Fruit fly (Drosophila melanogaster): ENCODE measurements around the gene Pi4KIIalpha.

Pi4KIIalpha gene

dm6 chr3R:5550452-5550851 lies 13.0 kb downstream of the Pi4KIIalpha start:
- TF ChIP-seq bab1 (GFP tag; optimal IDR thresholded peaks at IDR 0.05) = peak; percentile 13
- TF ChIP-seq CG33017 (tag; optimal IDR thresholded peaks at IDR 0.05) = no peak

dm6 chr3R:5547464-5547943 lies 15.9 kb downstream of the Pi4KIIalpha start, which contains the start of gene CG2519:
Gene CG2519, minus strand, starts transcription at chr3R:5547775.
- TF ChIP-seq CG14711 (tag; optimal IDR thresholded peaks at IDR 0.05) = peak; percentile 37
- no peak for TF ChIP-seq kay (GFP tag; ENCODE audit: borderline replicate concordance)
- peak; percentile 70 for TF ChIP-seq cic (GFP tag; optimal IDR thresholded peaks at IDR 0.05)
- TF ChIP-seq bab1 (GFP tag; optimal IDR thresholded peaks at IDR 0.05) = peak; percentile 76
- TF ChIP-seq Mnt (GFP tag; optimal IDR thresholded peaks at IDR 0.05) = peak; percentile 65
- no peak for TF ChIP-seq Clk (GFP tag; optimal IDR thresholded peaks at IDR 0.05)
- TF ChIP-seq CG1620 (GFP tag; optimal IDR thresholded peaks at IDR 0.05) = peak; percentile 27
- TF ChIP-seq CG7101 (tag; optimal IDR thresholded peaks at IDR 0.05) = peak; percentile 50
- TF ChIP-seq CG11617 (GFP tag; optimal IDR thresholded peaks at IDR 0.05) = peak; percentile 44
- peak; percentile 38 for TF ChIP-seq ovo (GFP tag; optimal IDR thresholded peaks at IDR 0.05)
- TF ChIP-seq pad (GFP tag; optimal IDR thresholded peaks at IDR 0.05) = peak; percentile 32
- TF ChIP-seq CG33017 (tag; optimal IDR thresholded peaks at IDR 0.05) = no peak
- no peak for TF ChIP-seq Hr96 (GFP tag; optimal IDR thresholded peaks at IDR 0.05)
- TF ChIP-seq CG12768 (GFP tag; optimal IDR thresholded peaks at IDR 0.05) = peak; percentile 16
- TF ChIP-seq CG7045 (GFP tag; optimal IDR thresholded peaks at IDR 0.05) = peak; percentile 56
- TF ChIP-seq Crg-1 (GFP tag; optimal IDR thresholded peaks at IDR 0.05) = peak; percentile 21
- TF ChIP-seq tj (GFP tag; optimal IDR thresholded peaks at IDR 0.05) = peak; percentile 54

DNA sequence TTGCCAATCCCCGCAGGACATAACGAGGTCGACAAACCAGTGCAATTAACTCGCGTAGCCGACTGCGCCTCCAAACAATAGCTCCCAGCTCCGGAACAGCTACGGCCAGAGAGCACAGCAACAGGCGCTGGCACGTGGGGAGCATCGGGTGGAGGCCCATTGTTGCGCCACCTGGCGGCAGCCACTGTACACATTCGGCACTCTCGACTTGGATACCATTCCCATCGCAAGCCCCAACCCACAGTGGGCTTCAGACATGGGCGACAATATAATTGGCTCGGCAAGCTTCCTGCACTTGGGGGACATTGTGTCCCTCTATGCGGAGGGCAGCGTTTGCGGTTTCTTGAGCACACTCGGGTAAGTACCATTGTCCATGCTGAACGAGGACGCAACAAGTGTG lies 35.9 kb downstream of the Pi4KIIalpha start:
- TF ChIP-seq Crg-1 (GFP tag; optimal IDR thresholded peaks at IDR 0.05) = no peak
- TF ChIP-seq Mnt (GFP tag; optimal IDR thresholded peaks at IDR 0.05) = no peak
- no peak for TF ChIP-seq tj (GFP tag; optimal IDR thresholded peaks at IDR 0.05)
- TF ChIP-seq bab1 (GFP tag; optimal IDR thresholded peaks at IDR 0.05) = no peak

DNA sequence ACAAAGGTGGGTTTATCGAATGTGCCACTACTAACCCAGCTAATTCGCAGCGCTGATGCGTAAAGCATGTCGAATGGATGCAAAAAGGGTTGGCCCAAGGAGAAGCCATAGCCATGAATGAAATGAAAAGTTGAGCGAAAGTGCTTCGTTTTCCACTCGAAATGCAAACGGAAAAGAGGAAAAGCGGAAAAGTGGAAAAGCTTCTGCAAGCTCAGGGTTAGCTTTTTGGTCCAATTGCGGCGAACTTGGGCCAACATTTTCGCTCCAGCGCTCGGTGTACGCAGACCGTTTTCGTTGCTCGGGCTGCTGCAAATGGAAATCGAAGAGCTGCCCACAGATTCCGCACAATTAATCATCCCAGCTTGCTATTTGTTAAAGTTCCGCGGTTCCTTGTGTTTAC lies 38.6 kb downstream of the Pi4KIIalpha start:
- TF ChIP-seq Mnt (GFP tag; optimal IDR thresholded peaks at IDR 0.05) (no peak), cic (GFP tag; optimal IDR thresholded peaks at IDR 0.05) (no peak), CG5204 (GFP tag; optimal IDR thresholded peaks at IDR 0.05) (no peak), kay (GFP tag; ENCODE audit: borderline replicate concordance) (no peak), CG12768 (GFP tag; optimal IDR thresholded peaks at IDR 0.05) (no peak), CG33017 (tag; optimal IDR thresholded peaks at IDR 0.05) (no peak), toe (GFP tag; optimal IDR thresholded peaks at IDR 0.05) (no peak), tj (GFP tag; optimal IDR thresholded peaks at IDR 0.05) (no peak), cnc (optimal IDR thresholded peaks at IDR 0.05) (no peak), Hr96 (GFP tag; optimal IDR thresholded peaks at IDR 0.05) (no peak), CG7101 (tag; optimal IDR thresholded peaks at IDR 0.05) (no peak), ovo (GFP tag; optimal IDR thresholded peaks at IDR 0.05) (no peak), Clk (GFP tag; optimal IDR thresholded peaks at IDR 0.05) (no peak)

dm6 chr3R:5523070-5523637 lies 40.3 kb downstream of the Pi4KIIalpha start, which contains the start of the genes CG43845 and Nmdar1:
Gene CG43845, minus strand, starts transcription at chr3R:5523120.
Gene Nmdar1, minus strand, starts transcription at chr3R:5523328.
- TF ChIP-seq Crg-1 (GFP tag; optimal IDR thresholded peaks at IDR 0.05) (no peak), cic (GFP tag; optimal IDR thresholded peaks at IDR 0.05) (peak; percentile 3), CG33017 (tag; optimal IDR thresholded peaks at IDR 0.05) (no peak), Mnt (GFP tag; optimal IDR thresholded peaks at IDR 0.05) (no peak), bab1 (GFP tag; optimal IDR thresholded peaks at IDR 0.05) (no peak)

DNA sequence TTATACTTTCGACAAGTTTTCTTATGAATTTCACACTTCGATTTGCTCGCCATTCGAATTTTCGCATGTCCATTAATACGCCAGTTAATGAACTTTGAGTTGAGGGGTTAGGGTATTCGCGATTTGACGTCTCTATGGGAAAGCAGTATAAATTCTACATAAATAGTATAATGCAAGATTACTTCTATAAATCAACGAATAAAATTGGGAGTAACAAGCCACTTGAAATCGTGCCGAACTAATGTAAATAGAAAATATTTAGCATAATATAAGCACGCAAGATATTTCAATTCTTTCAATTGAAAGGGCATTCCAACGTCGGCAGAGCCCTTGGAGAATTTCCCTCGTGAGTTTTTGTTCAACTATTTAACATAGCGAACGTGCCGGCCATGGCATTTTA lies 42.9 kb downstream of the Pi4KIIalpha start:
- no peak for TF ChIP-seq CG14711 (tag; optimal IDR thresholded peaks at IDR 0.05)
- no peak for TF ChIP-seq pad (GFP tag; optimal IDR thresholded peaks at IDR 0.05)
- TF ChIP-seq CG1620 (GFP tag; optimal IDR thresholded peaks at IDR 0.05) = no peak
- TF ChIP-seq CG7101 (tag; optimal IDR thresholded peaks at IDR 0.05) = no peak
- no peak for TF ChIP-seq cic (GFP tag; optimal IDR thresholded peaks at IDR 0.05)
- TF ChIP-seq Hr96 (GFP tag; optimal IDR thresholded peaks at IDR 0.05) = no peak
- no peak for TF ChIP-seq toe (GFP tag; optimal IDR thresholded peaks at IDR 0.05)
- TF ChIP-seq CG11617 (GFP tag; optimal IDR thresholded peaks at IDR 0.05) = no peak
- no peak for TF ChIP-seq Clk (GFP tag; optimal IDR thresholded peaks at IDR 0.05)
- TF ChIP-seq ovo (GFP tag; optimal IDR thresholded peaks at IDR 0.05) = no peak
- TF ChIP-seq CG7045 (GFP tag; optimal IDR thresholded peaks at IDR 0.05) = no peak
- TF ChIP-seq CG33017 (tag; optimal IDR thresholded peaks at IDR 0.05) = no peak
- TF ChIP-seq CG5204 (GFP tag; optimal IDR thresholded peaks at IDR 0.05) = no peak
- peak; percentile 51 for TF ChIP-seq CG12768 (GFP tag; optimal IDR thresholded peaks at IDR 0.05)
- TF ChIP-seq tj (GFP tag; optimal IDR thresholded peaks at IDR 0.05) = no peak
- TF ChIP-seq cnc (optimal IDR thresholded peaks at IDR 0.05) = no peak
- no peak for TF ChIP-seq Mnt (GFP tag; optimal IDR thresholded peaks at IDR 0.05)
- TF ChIP-seq bab1 (GFP tag; optimal IDR thresholded peaks at IDR 0.05) = peak; percentile 58
- no peak for TF ChIP-seq Crg-1 (GFP tag; optimal IDR thresholded peaks at IDR 0.05)
- peak; percentile 80 for TF ChIP-seq kay (GFP tag; ENCODE audit: borderline replicate concordance)

dm6 chr3R:5519789-5520188 lies 43.7 kb downstream of the Pi4KIIalpha start:
- TF ChIP-seq CG7045 (GFP tag; optimal IDR thresholded peaks at IDR 0.05) (no peak), cic (GFP tag; optimal IDR thresholded peaks at IDR 0.05) (peak; percentile 25)
